Worm (Caenorhabditis elegans) whole organism, early embryonic: Measurements from ENCODE around the gene fbxa-158.

Experiments
- aly-1 ChIP-seq: sonication (generic microtip); optimal IDR thresholded peaks from 2 replicates; lab custom pipeline; 2016; ENCODE audit warnings: missing genetic modification characterization, missing compliant biosample characterization
- ama-1 ChIP-seq: fragments of 150-350 bp; optimal IDR thresholded peaks from 2 replicates; lab custom pipeline; 2014
- flt-1 ChIP-seq: fragments of 200-800 bp; sonication (Bioruptor generic); IDR thresholded peaks from 2 replicates; pipeline ENCODE4 v1.3.6; 2022; ENCODE audit warnings: missing genetic modification characterization, missing compliant biosample characterization
- scrt-1 ChIP-seq: fragments of 200-800 bp; sonication (Bioruptor generic); IDR thresholded peaks from 2 replicates; pipeline ENCODE4 v1.3.6; 2022; ENCODE audit warnings: missing genetic modification characterization, missing compliant biosample characterization
- sea-1 ChIP-seq: fragments of 200-800 bp; sonication (Bioruptor generic); conservative IDR thresholded peaks from 2 replicates; pipeline ENCODE4 v1.3.6; 2022; ENCODE audit warnings: missing genetic modification characterization, missing compliant biosample characterization

DNA sequence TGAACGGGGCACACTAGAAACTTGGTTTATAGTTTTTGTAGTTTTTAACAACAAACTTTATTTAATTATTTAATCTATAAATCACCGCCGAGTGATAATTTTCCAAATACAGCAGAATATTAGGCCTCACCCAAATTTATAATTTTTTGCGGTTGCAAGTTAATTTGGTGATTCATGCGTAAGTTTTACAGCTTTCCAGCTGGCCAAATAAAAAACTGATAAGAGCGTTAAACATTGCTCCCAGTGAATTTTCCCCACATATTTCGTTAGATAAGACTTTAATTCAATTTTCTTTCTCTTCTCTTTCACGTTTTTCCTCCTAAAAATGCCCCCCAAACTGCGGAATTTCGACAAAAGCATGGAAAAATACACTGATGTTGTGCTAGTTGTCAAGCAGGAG, 19.6 kb downstream of the fbxa-158 start, which contains the start of gene bath-47:
- no peak for TF ChIP-seq ama-1 (lab: Kevin White, UChicago)
- no peak for TF ChIP-seq scrt-1 (GFP tag; lab: Robert Waterston, UW)
- TF ChIP-seq sea-1 (GFP tag; lab: Robert Waterston, UW): no peak
- TF ChIP-seq aly-1 (tag; lab: Kevin White, UChicago): no peak
- no peak for TF ChIP-seq flt-1
